Worm (Caenorhabditis elegans) whole organism, young adult: ENCODE data around the gene F57G12.2.

ENCODE experiments used
- F23B12.7 ChIP-seq: sonication (generic microtip); optimal IDR thresholded peaks from 2 replicates; lab custom pipeline; 2017; ENCODE audit warnings: missing genetic modification characterization, mild to moderate bottlenecking, missing compliant biosample characterization, antibody characterized with exemption, moderate library complexity; ENCODE audit not compliant: insufficient read depth
- F33H1.4 ChIP-seq: fragments of 200-800 bp; sonication (Bioruptor generic); IDR thresholded peaks from 2 replicates; pipeline ENCODE4 v1.3.6; 2022; ENCODE audit warnings: missing genetic modification reagents, missing genetic modification characterization, missing compliant biosample characterization
- ets-4 ChIP-seq: fragments of 200-800 bp; sonication (Bioruptor generic); optimal IDR thresholded peaks from 2 replicates; lab custom pipeline; 2018; ENCODE audit warnings: mild to moderate bottlenecking, missing genetic modification characterization, missing compliant biosample characterization
- madf-3 ChIP-seq: fragments of 200-800 bp; sonication (Bioruptor generic); IDR thresholded peaks from 2 replicates; pipeline ENCODE4 v1.3.6; 2022; ENCODE audit warnings: missing genetic modification reagents, missing genetic modification characterization, missing compliant biosample characterization
- madf-6 ChIP-seq: fragments of 200-800 bp; sonication (Bioruptor generic); IDR thresholded peaks from 2 replicates; pipeline ENCODE4 v1.3.6; 2022; ENCODE audit warnings: missing genetic modification reagents, missing genetic modification characterization, missing compliant biosample characterization
- unc-62 ChIP-seq: fragments of 150-350 bp; optimal IDR thresholded peaks from 2 replicates; lab custom pipeline; 2014; ENCODE audit warnings: missing biosample characterization, missing genetic modification reagents, missing genetic modification characterization

DNA sequence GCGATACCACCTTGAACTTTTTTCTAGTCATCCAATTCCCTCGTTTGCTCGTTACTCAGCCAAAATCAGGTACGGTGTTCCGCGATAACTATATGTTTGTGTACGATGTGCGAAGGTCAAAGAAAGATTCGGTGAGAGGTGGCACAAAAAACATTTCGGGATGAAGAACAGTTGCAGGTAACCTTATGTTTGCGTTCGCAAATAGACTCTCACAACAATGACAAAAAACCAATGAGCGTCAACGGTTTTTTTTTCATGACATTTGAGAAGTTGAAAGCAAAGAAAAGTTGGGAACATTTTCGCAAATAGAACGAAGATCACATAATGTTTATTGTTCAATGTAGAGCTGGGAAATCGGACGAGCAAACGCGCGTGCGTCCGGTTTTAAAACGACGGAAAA lies 2.8 kb upstream of the F57G12.2 start:
- TF ChIP-seq madf-3 (GFP tag; lab: Robert Waterston, UW): no peak
- no peak for TF ChIP-seq F33H1.4
- no peak for TF ChIP-seq F23B12.7 (tag; lab: Kevin White, UChicago)
- TF ChIP-seq ets-4: no peak
- TF ChIP-seq madf-6: no peak
- TF ChIP-seq unc-62 (GFP tag; lab: Kevin White, UChicago): no peak
